Worm (Caenorhabditis elegans) whole organism, L1 larva: ENCODE data around the gene del-2.

Experiments used
- F16B12.6 ChIP-seq: fragments of 150-350 bp; optimal IDR thresholded peaks from 2 replicates; lab custom pipeline; 2014; ENCODE audit warnings: missing biosample characterization, missing genetic modification characterization
- ama-1 ChIP-seq: fragments of 150-350 bp; optimal IDR thresholded peaks from 2 replicates; lab custom pipeline; 2014
- blmp-1 ChIP-seq: fragments of 150-350 bp; optimal IDR thresholded peaks from 2 replicates; lab custom pipeline; 2014; ENCODE audit warnings: missing biosample characterization, missing genetic modification characterization
- ceh-88 ChIP-seq: fragments of 200-800 bp; sonication (Bioruptor generic); IDR thresholded peaks from 2 replicates; pipeline ENCODE4 v1.3.6; 2022; ENCODE audit warnings: missing genetic modification characterization, missing compliant biosample characterization
- ces-1 ChIP-seq: fragments of 150-350 bp; optimal IDR thresholded peaks from 2 replicates; lab custom pipeline; 2014; ENCODE audit warnings: missing biosample characterization, missing genetic modification reagents, missing genetic modification characterization
- dpl-1 ChIP-seq, 3 experiments: fragments of 150-350 bp in 2 of 3; sonication (generic microtip) in 1 of 3; optimal IDR thresholded peaks; 2 replicates each; lab custom pipeline; 2014 to 2017; ENCODE audit warnings: missing biosample characterization in 3 of 3, missing genetic modification characterization in 3 of 3, missing genetic modification reagents in 3 of 3
- efl-1 ChIP-seq, 4 experiments: fragments of 150-350 bp; optimal IDR thresholded peaks in 3 of 4; peaks in 1 of 4; 1 replicate in 1 of 4; 2 replicates in 3 of 4; lab custom pipeline; 2014; ENCODE audit warnings: missing biosample characterization in 2 of 4, missing genetic modification characterization in 2 of 4, missing genetic modification reagents in 2 of 4
- efl-3 ChIP-seq: fragments of 200-800 bp; sonication (Bioruptor generic); optimal IDR thresholded peaks from 2 replicates; lab custom pipeline; 2018; ENCODE audit warnings: mild to moderate bottlenecking, missing genetic modification characterization, missing compliant biosample characterization
- egl-27 ChIP-seq, 2 experiments: fragments of 150-350 bp in 1 of 2; sonication (generic microtip); optimal IDR thresholded peaks; 3 replicates each; lab custom pipeline; 2017 to 2018; ENCODE audit warnings: missing biosample characterization in 2 of 2, missing genetic modification characterization in 2 of 2, missing genetic modification reagents in 2 of 2
- fkh-10 ChIP-seq: sonication (generic microtip); optimal IDR thresholded peaks from 2 replicates; lab custom pipeline; 2017; ENCODE audit warnings: missing biosample characterization, missing genetic modification reagents, missing genetic modification characterization
- fkh-8 ChIP-seq: sonication (generic microtip); optimal IDR thresholded peaks from 2 replicates; lab custom pipeline; 2016; ENCODE audit warnings: mild to moderate bottlenecking, missing genetic modification characterization, missing compliant biosample characterization
- hlh-17 ChIP-seq: fragments of 200-800 bp; sonication (Bioruptor generic); optimal IDR thresholded peaks from 2 replicates; lab custom pipeline; 2018; ENCODE audit warnings: missing genetic modification characterization, mild to moderate bottlenecking, missing compliant biosample characterization, moderate library complexity, borderline replicate concordance
- hlh-4 ChIP-seq: sonication (generic microtip); optimal IDR thresholded peaks from 2 replicates; lab custom pipeline; 2016; ENCODE audit warnings: mild to moderate bottlenecking, missing genetic modification characterization, missing compliant biosample characterization
- irx-1 ChIP-seq: sonication (generic microtip); optimal IDR thresholded peaks from 2 replicates; lab custom pipeline; 2016; ENCODE audit warnings: missing genetic modification characterization, missing compliant biosample characterization
- isw-1 ChIP-seq: fragments of 200-800 bp; sonication (Bioruptor generic); IDR thresholded peaks from 2 replicates; pipeline ENCODE4 v1.3.6; 2022; ENCODE audit warnings: missing genetic modification characterization, missing compliant biosample characterization
- lin-13 ChIP-seq: fragments of 150-350 bp; optimal IDR thresholded peaks from 2 replicates; lab custom pipeline; 2014; ENCODE audit warnings: missing biosample characterization, missing genetic modification reagents, missing genetic modification characterization
- lin-15B ChIP-seq: fragments of 150-350 bp; sonication (generic microtip); optimal IDR thresholded peaks from 3 replicates; lab custom pipeline; 2014; ENCODE audit warnings: missing biosample characterization, missing genetic modification characterization
- lin-35 ChIP-seq, 2 experiments: fragments of 150-350 bp; optimal IDR thresholded peaks; 2 replicates each; lab custom pipeline; 2014; ENCODE audit warnings: missing biosample characterization in 2 of 2, missing genetic modification characterization in 2 of 2, missing genetic modification reagents in 2 of 2
- lin-39 ChIP-seq: fragments of 150-350 bp; optimal IDR thresholded peaks from 2 replicates; lab custom pipeline; 2014; ENCODE audit warnings: missing biosample characterization, missing genetic modification reagents, missing genetic modification characterization
- mab-9 ChIP-seq: fragments of 200-800 bp; sonication (Bioruptor generic); IDR thresholded peaks from 2 replicates; pipeline ENCODE4 v1.3.6; 2022; ENCODE audit warnings: missing genetic modification reagents, missing genetic modification characterization, missing compliant biosample characterization
- nhr-11 ChIP-seq: fragments of 150-350 bp; optimal IDR thresholded peaks from 2 replicates; lab custom pipeline; 2014; ENCODE audit warnings: missing biosample characterization, missing genetic modification characterization
- nhr-12 ChIP-seq: sonication (generic microtip); optimal IDR thresholded peaks from 2 replicates; lab custom pipeline; 2017; ENCODE audit warnings: missing biosample characterization, missing genetic modification characterization
- nhr-20 ChIP-seq: sonication (generic microtip); optimal IDR thresholded peaks from 2 replicates; lab custom pipeline; 2016; ENCODE audit warnings: mild to moderate bottlenecking, missing genetic modification characterization, missing compliant biosample characterization
- nhr-28 ChIP-seq: fragments of 150-350 bp; optimal IDR thresholded peaks from 2 replicates; lab custom pipeline; 2014; ENCODE audit warnings: missing biosample characterization, missing genetic modification characterization
- nhr-47 ChIP-seq: sonication (generic microtip); optimal IDR thresholded peaks from 2 replicates; lab custom pipeline; 2016; ENCODE audit warnings: mild to moderate bottlenecking, missing genetic modification characterization, moderate library complexity, missing compliant biosample characterization
- nhr-71 ChIP-seq: sonication (generic microtip); optimal IDR thresholded peaks from 2 replicates; lab custom pipeline; 2016; ENCODE audit warnings: mild to moderate bottlenecking, missing genetic modification characterization, moderate library complexity, missing compliant biosample characterization
- pag-3 ChIP-seq: sonication (generic microtip); optimal IDR thresholded peaks from 2 replicates; lab custom pipeline; 2017; ENCODE audit warnings: missing genetic modification characterization, mild to moderate bottlenecking, missing compliant biosample characterization, antibody characterized with exemption, borderline replicate concordance; ENCODE audit not compliant: insufficient read depth
- pqm-1 ChIP-seq: sonication (generic microtip); optimal IDR thresholded peaks from 3 replicates; lab custom pipeline; 2017; ENCODE audit warnings: missing biosample characterization, missing genetic modification characterization
- skn-1 ChIP-seq: fragments of 150-350 bp; optimal IDR thresholded peaks from 2 replicates; lab custom pipeline; 2014; ENCODE audit warnings: missing biosample characterization, missing genetic modification characterization
- unc-30 ChIP-seq: sonication (generic microtip); optimal IDR thresholded peaks from 2 replicates; lab custom pipeline; 2017; ENCODE audit warnings: missing biosample characterization, missing genetic modification characterization
- unc-86 ChIP-seq: sonication (generic microtip); optimal IDR thresholded peaks from 2 replicates; lab custom pipeline; 2016; ENCODE audit warnings: missing genetic modification characterization, missing compliant biosample characterization
- unc-98 ChIP-seq: fragments of 200-800 bp; sonication (Bioruptor generic); IDR thresholded peaks from 2 replicates; pipeline ENCODE4 v1.3.6; 2022; ENCODE audit warnings: missing genetic modification characterization, missing compliant biosample characterization
- vab-15 ChIP-seq: sonication (generic microtip); optimal IDR thresholded peaks from 2 replicates; lab custom pipeline; 2017; ENCODE audit warnings: missing genotype, mild to moderate bottlenecking, missing genetic modification characterization, missing compliant biosample characterization
- zip-4 ChIP-seq: fragments of 200-800 bp; sonication (Bioruptor generic); optimal IDR thresholded peaks from 2 replicates; lab custom pipeline; 2018; ENCODE audit warnings: mild to moderate bottlenecking, missing genetic modification characterization, moderate library complexity, missing compliant biosample characterization
- ztf-11 ChIP-seq, 2 experiments: sonication (generic microtip); optimal IDR thresholded peaks; 2 replicates each; lab custom pipeline; 2016 to 2017; ENCODE audit warnings: missing genetic modification characterization in 2 of 2, missing biosample characterization in 1 of 2, missing compliant biosample characterization in 1 of 2

del-2 gene

ce11 chrIV:9625829-9626228 is 16.0 kb downstream of the del-2 start (continued):
- TF ChIP-seq lin-35 (GFP tag; optimal IDR thresholded peaks at IDR 0.05; lab: Kevin White, UChicago) (peak in 1 of 2 experiments; percentile 29), fkh-8 (tag; lab: Kevin White, UChicago) (peak; percentile 9), blmp-1 (peak; percentile 54), nhr-47 (tag; lab: Kevin White, UChicago) (no peak), efl-3 (GFP tag; lab: Kevin White, UChicago) (no peak), unc-98 (GFP tag; lab: Robert Waterston, UW) (no peak), nhr-20 (tag; lab: Kevin White, UChicago) (peak; percentile 1), lin-15B (tag; lab: Kevin White, UChicago) (no peak), dpl-1 (GFP tag; optimal IDR thresholded peaks at IDR 0.05; lab: Kevin White, UChicago) (no peak)

ce11 chrIV:9624977-9625376 is 16.8 kb downstream of the del-2 start, which contains the start of gene W09C2.10:
TSS of gene W09C2.10 (minus strand) at chrIV:9625077.
- TF ChIP-seq mab-9 (GFP tag; lab: Robert Waterston, UW) (no peak), hlh-4 (tag; lab: Kevin White, UChicago) (no peak), lin-15B (tag; lab: Kevin White, UChicago) (no peak), fkh-10 (GFP tag; lab: Kevin White, UChicago) (no peak), nhr-12 (tag; lab: Kevin White, UChicago) (no peak), F16B12.6 (tag; lab: Kevin White, UChicago) (no peak), unc-86 (tag; lab: Kevin White, UChicago) (no peak), ces-1 (GFP tag; lab: Kevin White, UChicago) (no peak), lin-39 (tag; lab: Kevin White, UChicago) (no peak), pqm-1 (no peak), nhr-71 (no peak), vab-15 (tag; lab: Kevin White, UChicago) (no peak), unc-30 (tag; lab: Kevin White, UChicago) (no peak), zip-4 (no peak)

- TF ChIP-seq skn-1 (tag; lab: Kevin White, UChicago): no peak
- no peak for TF ChIP-seq irx-1
- no peak for TF ChIP-seq nhr-71
- no peak for TF ChIP-seq ama-1
- no peak for TF ChIP-seq ztf-11 (tag; optimal IDR thresholded peaks at IDR 0.05; lab: Kevin White, UChicago)
- no peak for TF ChIP-seq efl-1 (optimal IDR thresholded peaks at IDR 0.05; lab: Kevin White, UChicago)
- peak in 1 of 2 experiments; percentile 83 for TF ChIP-seq efl-1 (GFP tag; optimal IDR thresholded peaks at IDR 0.05 in 1 of 2; lab: Kevin White, UChicago)
These were observed 17.6 kb downstream of the del-2 start, which contains the start of gene W09C2.8 for ce11 chrIV:9624275-9624674. TSS of gene W09C2.8 (minus strand) at chrIV:9624375.

- no peak for TF ChIP-seq isw-1 (GFP tag; lab: Robert Waterston, UW)
- TF ChIP-seq irx-1: no peak
- no peak for TF ChIP-seq lin-13
- TF ChIP-seq dpl-1 (GFP tag; optimal IDR thresholded peaks at IDR 0.05; lab: Kevin White, UChicago): no peak
- TF ChIP-seq egl-27 (tag; optimal IDR thresholded peaks at IDR 0.05; lab: Kevin White, UChicago): no peak
- TF ChIP-seq unc-30 (tag; lab: Kevin White, UChicago): no peak
- TF ChIP-seq pag-3 (tag; lab: Kevin White, UChicago): no peak
- no peak for TF ChIP-seq hlh-17 (GFP tag; lab: Kevin White, UChicago)
- TF ChIP-seq nhr-28 (tag; lab: Kevin White, UChicago): no peak
- no peak for TF ChIP-seq nhr-11 (tag; lab: Kevin White, UChicago)
- TF ChIP-seq efl-1 (optimal IDR thresholded peaks at IDR 0.05; lab: Kevin White, UChicago): no peak
- TF ChIP-seq efl-1 (GFP tag; optimal IDR thresholded peaks at IDR 0.05 in 1 of 2; lab: Kevin White, UChicago): no peak
- no peak for TF ChIP-seq ceh-88 (GFP tag; lab: Robert Waterston, UW)
- no peak for TF ChIP-seq fkh-8 (tag; lab: Kevin White, UChicago)
These were observed 18.6 kb downstream of the del-2 start, which contains the start of gene W09C2.9 for ce11 chrIV:9623269-9623668. TSS of gene W09C2.9 (minus strand) at chrIV:9623369.
